Fruit fly (Drosophila melanogaster) whole organism, embryonic: Measurements from ENCODE around the gene CG6163.
A peak's percentile ranks its signal among the peaks of the same experiment; 100 is the strongest.

ENCODE experiments used
- Atf3 ChIP-seq: fragments of 200-800 bp; sonication (Bioruptor generic); optimal IDR thresholded peaks from 3 replicates; lab custom pipeline; 2016; ENCODE audit warnings: missing biosample characterization, missing genetic modification characterization
- CG11456 ChIP-seq: fragments of 200-800 bp; sonication (Bioruptor generic); IDR thresholded peaks from 3 replicates; pipeline ENCODE4 v1.3.6; 2022; ENCODE audit warnings: missing biosample characterization, missing genetic modification characterization
- CG12659 ChIP-seq: fragments of 200-800 bp; sonication (Bioruptor generic); optimal IDR thresholded peaks from 3 replicates; lab custom pipeline; 2017; ENCODE audit warnings: mild to moderate bottlenecking, missing biosample characterization, missing genetic modification reagents, missing genetic modification characterization
- CG13296 ChIP-seq: fragments of 200-800 bp; sonication (Bioruptor generic); optimal IDR thresholded peaks from 3 replicates; lab custom pipeline; 2018; ENCODE audit warnings: missing biosample characterization, mild to moderate bottlenecking, missing genetic modification characterization
- CG13775 ChIP-seq: fragments of 200-800 bp; sonication (Bioruptor generic); optimal IDR thresholded peaks from 3 replicates; lab custom pipeline; 2017; ENCODE audit warnings: missing biosample characterization, mild to moderate bottlenecking, missing genetic modification characterization
- CG13894 ChIP-seq: fragments of 200-800 bp; sonication (Bioruptor generic); optimal IDR thresholded peaks from 3 replicates; lab custom pipeline; 2018; ENCODE audit warnings: missing biosample characterization, mild to moderate bottlenecking, missing genetic modification characterization, moderate library complexity
- CG17361 ChIP-seq: fragments of 200-800 bp; sonication (Bioruptor generic); IDR thresholded peaks from 3 replicates; pipeline ENCODE4 v1.3.6; 2022; ENCODE audit warnings: missing biosample characterization, missing genetic modification characterization
- CG18599 ChIP-seq: fragments of 200-800 bp; sonication (Bioruptor generic); optimal IDR thresholded peaks from 3 replicates; lab custom pipeline; 2017; ENCODE audit warnings: missing biosample characterization, missing genetic modification characterization, mild to moderate bottlenecking, moderate library complexity, missing genetic modification reagents
- CG18619 ChIP-seq: fragments of 200-800 bp; sonication (Bioruptor generic); optimal IDR thresholded peaks from 3 replicates; lab custom pipeline; 2017; ENCODE audit warnings: missing biosample characterization, mild to moderate bottlenecking, missing genetic modification characterization
- CG2120 ChIP-seq: fragments of 200-800 bp; sonication (Bioruptor generic); optimal IDR thresholded peaks from 3 replicates; lab custom pipeline; 2016; ENCODE audit warnings: missing biosample characterization, missing genetic modification characterization
- CG2202 ChIP-seq: fragments of 200-800 bp; sonication (Bioruptor generic); optimal IDR thresholded peaks from 2 replicates; lab custom pipeline; 2018; ENCODE audit warnings: missing biosample characterization, mild to moderate bottlenecking, missing genetic modification characterization
- CG30403 ChIP-seq: fragments of 200-800 bp; sonication (Bioruptor generic); optimal IDR thresholded peaks from 3 replicates; lab custom pipeline; 2016; ENCODE audit warnings: missing biosample characterization, missing genetic modification characterization
- CG33213 ChIP-seq: fragments of 200-800 bp; sonication (Bioruptor generic); optimal IDR thresholded peaks from 3 replicates; lab custom pipeline; 2016; ENCODE audit warnings: missing biosample characterization, missing genetic modification characterization
- CG3847 ChIP-seq: fragments of 200-800 bp; sonication (Bioruptor generic); IDR thresholded peaks from 2 replicates; pipeline ENCODE4 v1.3.6; 2022; ENCODE audit warnings: missing biosample characterization, missing genetic modification characterization
- CG6254 ChIP-seq: fragments of 200-800 bp; sonication (Bioruptor generic); optimal IDR thresholded peaks from 3 replicates; lab custom pipeline; 2017; ENCODE audit warnings: mild to moderate bottlenecking, missing biosample characterization, missing genetic modification reagents, missing genetic modification characterization
- CG8290 ChIP-seq, 3 experiments: fragments of 200-800 bp; sonication (Bioruptor generic); optimal IDR thresholded peaks; 2 replicates each; lab custom pipeline; 2016 to 2019; ENCODE audit warnings: missing biosample characterization in 3 of 3, missing genetic modification characterization in 3 of 3, mild to moderate bottlenecking in 2 of 3, moderate library complexity in 1 of 3
- CG9727 ChIP-seq: fragments of 200-800 bp; sonication (Bioruptor generic); optimal IDR thresholded peaks from 3 replicates; lab custom pipeline; 2017; ENCODE audit warnings: missing biosample characterization, mild to moderate bottlenecking, missing genetic modification characterization
- CG9817 ChIP-seq: fragments of 200-800 bp; sonication (Bioruptor generic); optimal IDR thresholded peaks from 2 replicates; lab custom pipeline; 2018; ENCODE audit warnings: missing biosample characterization, mild to moderate bottlenecking, missing genetic modification characterization, moderate library complexity
- CG9932 ChIP-seq: fragments of 200-800 bp; sonication (Bioruptor generic); IDR thresholded peaks from 2 replicates; pipeline ENCODE4 v1.3.6; 2022; ENCODE audit warnings: missing biosample characterization, missing genetic modification characterization
- D19A ChIP-seq: fragments of 200-800 bp; optimal IDR thresholded peaks from 3 replicates; lab custom pipeline; 2019; ENCODE audit warnings: missing biosample characterization, mild to moderate bottlenecking, missing genetic modification characterization, moderate library complexity
- Dek ChIP-seq: fragments of 200-800 bp; sonication (Bioruptor generic); optimal IDR thresholded peaks from 3 replicates; lab custom pipeline; 2019; ENCODE audit warnings: missing biosample characterization, mild to moderate bottlenecking, missing genetic modification characterization, moderate library complexity
- Hand ChIP-seq: fragments of 200-800 bp; sonication (Bioruptor generic); optimal IDR thresholded peaks from 2 replicates; lab custom pipeline; 2017; ENCODE audit warnings: mild to moderate bottlenecking, missing biosample characterization, missing genetic modification reagents, missing genetic modification characterization
- Hmr ChIP-seq: fragments of 200-800 bp; sonication (Bioruptor generic); optimal IDR thresholded peaks from 3 replicates; lab custom pipeline; 2017; ENCODE audit warnings: mild to moderate bottlenecking, missing biosample characterization, missing genetic modification reagents, missing genetic modification characterization
- Med ChIP-seq: fragments of 200-800 bp; sonication (Bioruptor generic); peaks from one replicate; lab custom pipeline; 2016; ENCODE audit warnings: missing biosample characterization, missing genetic modification characterization, mild to moderate bottlenecking, inconsistent platforms, moderate library complexity
- NFAT ChIP-seq: fragments of 200-800 bp; sonication (Bioruptor generic); IDR thresholded peaks from 2 replicates; pipeline ENCODE4 v1.3.6; 2022; ENCODE audit warnings: missing biosample characterization, missing genetic modification characterization
- Oli ChIP-seq: fragments of 200-800 bp; sonication (Bioruptor generic); optimal IDR thresholded peaks from 2 replicates; lab custom pipeline; 2018; ENCODE audit warnings: missing biosample characterization, mild to moderate bottlenecking, missing genetic modification characterization, moderate library complexity
- Pdp1 ChIP-seq, 2 experiments: fragments of 200-800 bp; sonication (Bioruptor generic); optimal IDR thresholded peaks; 3 replicates each; lab custom pipeline; 2016; ENCODE audit warnings: missing biosample characterization in 2 of 2, missing genetic modification characterization in 2 of 2, mild to moderate bottlenecking in 1 of 2, moderate library complexity in 1 of 2
- Rfx ChIP-seq: fragments of 200-800 bp; sonication (Bioruptor generic); IDR thresholded peaks from 2 replicates; pipeline ENCODE4 v1.3.6; 2022; ENCODE audit warnings: missing biosample characterization, missing genetic modification characterization
- Usf ChIP-seq: fragments of 200-800 bp; sonication (Bioruptor generic); optimal IDR thresholded peaks from 2 replicates; lab custom pipeline; 2017; ENCODE audit warnings: missing genotype, missing biosample characterization, missing genetic modification characterization
- bab2 ChIP-seq: fragments of 200-800 bp; sonication (Bioruptor generic); optimal IDR thresholded peaks from 2 replicates; lab custom pipeline; 2016; ENCODE audit warnings: missing biosample characterization, missing genetic modification characterization
- bcd ChIP-seq: fragments of 200-800 bp; sonication (Bioruptor generic); optimal IDR thresholded peaks from 2 replicates; lab custom pipeline; 2017; ENCODE audit warnings: missing biosample characterization, mild to moderate bottlenecking, missing genetic modification characterization
- chinmo ChIP-seq: fragments of 200-800 bp; sonication (Bioruptor generic); IDR thresholded peaks from 4 replicates; pipeline ENCODE4 v1.3.6; 2022; ENCODE audit warnings: missing biosample characterization, missing genetic modification characterization; ENCODE audit not compliant: partially characterized antibody
- crc ChIP-seq: fragments of 200-800 bp; sonication (Bioruptor generic); optimal IDR thresholded peaks from 2 replicates; lab custom pipeline; 2016; ENCODE audit warnings: missing biosample characterization, missing genetic modification characterization
- fru ChIP-seq: fragments of >200 bp; optimal IDR thresholded peaks from 2 replicates; lab custom pipeline; 2017
- gem ChIP-seq: fragments of 200-800 bp; sonication (Bioruptor generic); optimal IDR thresholded peaks from 2 replicates; lab custom pipeline; 2019; ENCODE audit warnings: missing biosample characterization, mild to moderate bottlenecking, missing genetic modification characterization, moderate library complexity
- grau ChIP-seq: fragments of 200-800 bp; optimal IDR thresholded peaks from 3 replicates; lab custom pipeline; 2019; ENCODE audit warnings: missing biosample characterization, mild to moderate bottlenecking, missing genetic modification characterization, moderate library complexity
- lilli ChIP-seq: fragments of 200-800 bp; sonication (Bioruptor generic); optimal IDR thresholded peaks from 3 replicates; lab custom pipeline; 2016; ENCODE audit warnings: missing biosample characterization, missing genetic modification characterization
- mld ChIP-seq: fragments of 200-800 bp; sonication (Bioruptor generic); IDR thresholded peaks from 3 replicates; pipeline ENCODE4 v1.3.6; 2022; ENCODE audit warnings: missing biosample characterization, missing genetic modification characterization; ENCODE audit not compliant: partially characterized antibody
- pho ChIP-seq: fragments of 200-800 bp; sonication (Bioruptor generic); optimal IDR thresholded peaks from 2 replicates; lab custom pipeline; 2016; ENCODE audit warnings: missing biosample characterization, missing genetic modification characterization
- pros ChIP-seq: fragments of 200-800 bp; sonication (Bioruptor generic); optimal IDR thresholded peaks from 3 replicates; lab custom pipeline; 2019; ENCODE audit warnings: missing biosample characterization, mild to moderate bottlenecking, missing genetic modification characterization, moderate library complexity
- row ChIP-seq: fragments of 200-800 bp; sonication (Bioruptor generic); IDR thresholded peaks from 3 replicates; pipeline ENCODE4 v1.3.6; 2022; ENCODE audit warnings: missing biosample characterization, missing genetic modification characterization
- sd ChIP-seq: fragments of 200-800 bp; sonication (Bioruptor generic); optimal IDR thresholded peaks from 3 replicates; lab custom pipeline; 2018; ENCODE audit warnings: missing biosample characterization, mild to moderate bottlenecking, missing genetic modification characterization, moderate library complexity
- sens ChIP-seq: fragments of 200-800 bp; sonication (Bioruptor generic); peaks from one replicate; lab custom pipeline; 2016; ENCODE audit warnings: missing biosample characterization, missing genetic modification characterization
- slbo ChIP-seq: fragments of 200-800 bp; sonication (Bioruptor generic); IDR thresholded peaks from 2 replicates; pipeline ENCODE4 v1.3.6; 2022; ENCODE audit warnings: missing biosample characterization, missing genetic modification characterization
- sqz ChIP-seq: fragments of 200-800 bp; sonication (Bioruptor generic); optimal IDR thresholded peaks from 3 replicates; lab custom pipeline; 2018; ENCODE audit warnings: missing biosample characterization, mild to moderate bottlenecking, missing genetic modification characterization
- wdn ChIP-seq: fragments of 200-800 bp; sonication (Bioruptor generic); IDR thresholded peaks from 2 replicates; pipeline ENCODE4 v1.3.6; 2022; ENCODE audit warnings: missing biosample characterization, missing genetic modification characterization
- zfh2 ChIP-seq: fragments of 200-800 bp; sonication (Bioruptor generic); optimal IDR thresholded peaks from 2 replicates; lab custom pipeline; 2016; ENCODE audit warnings: missing biosample characterization, missing genetic modification characterization

The CG6163 gene

dm6 chr3L:11322148-11323093, 42.3 kb downstream of the CG6163 start:
- TF ChIP-seq Pdp1 (GFP tag; optimal IDR thresholded peaks at IDR 0.05; lab: Kevin White, UChicago) (peak in 1 of 2 experiments; percentile 87), CG2120 (GFP tag; lab: Kevin White, UChicago) (peak; percentile 61), sd (tag; lab: Kevin White, UChicago) (peak; percentile 32), fru (lab: Kevin White, UChicago) (no peak), CG13894 (peak; percentile 73), Hand (GFP tag; lab: Kevin White, UChicago) (peak; percentile 11), gem (tag; lab: Kevin White, UChicago) (peak; percentile 36), CG9727 (GFP tag; lab: Kevin White, UChicago) (peak; percentile 3), NFAT (GFP tag; lab: Robert Waterston, UW) (peak; percentile 23; the same call in 1 of the 2 replicates), sens (GFP tag; lab: Kevin White, UChicago) (peak; percentile 72), CG13296 (GFP tag; lab: Kevin White, UChicago) (peak; percentile 4), CG9932 (GFP tag; lab: Robert Waterston, UW) (peak; percentile 64), crc (GFP tag; lab: Kevin White, UChicago) (no peak), chinmo (GFP tag; lab: Robert Waterston, UW) (0 out of 4 replicates have a peak, but pooled peaks have one; percentile 35), CG17361 (GFP tag; lab: Robert Waterston, UW) (peak; percentile 41; the same call in 1 of the 3 replicates), CG6254 (GFP tag; lab: Kevin White, UChicago) (no peak), zfh2 (peak; percentile 28), wdn (GFP tag; lab: Robert Waterston, UW) (0 out of 2 replicates have a peak, but pooled peaks have one; percentile 8), CG33213 (GFP tag; lab: Kevin White, UChicago) (no peak), lilli (peak; percentile 36), CG8290 (GFP tag; optimal IDR thresholded peaks at IDR 0.05; lab: Kevin White, UChicago) (no peak), CG8290 (tag; optimal IDR thresholded peaks at IDR 0.05; lab: Kevin White, UChicago) (peak in 1 of 2 experiments; percentile 37), Dek (peak; percentile 6), CG12659 (GFP tag; lab: Kevin White, UChicago) (peak; percentile 48), Rfx (GFP tag; lab: Robert Waterston, UW) (0 out of 2 replicates have a peak, but pooled peaks have one; percentile 16), Oli (tag; lab: Kevin White, UChicago) (peak; percentile 1), bcd (GFP tag; lab: Kevin White, UChicago) (peak; percentile 13), slbo (GFP tag; lab: Robert Waterston, UW) (peak; percentile 42), Atf3 (GFP tag; lab: Kevin White, UChicago) (no peak), CG9817 (peak; percentile 4), CG11456 (GFP tag; lab: Robert Waterston, UW) (no peak), Usf (GFP tag; lab: Kevin White, UChicago) (peak; percentile 7), CG3847 (GFP tag; lab: Robert Waterston, UW) (peak; percentile 40; the same call in 1 of the 2 replicates), Med (GFP tag; lab: Kevin White, UChicago) (peak; percentile 15), D19A (peak; percentile 14), CG30403 (GFP tag; lab: Kevin White, UChicago) (peak; percentile 15), row (GFP tag; lab: Robert Waterston, UW) (0 out of 3 replicates have a peak, but pooled peaks have one; percentile 10), bab2 (GFP tag; lab: Kevin White, UChicago) (no peak), grau (tag; lab: Kevin White, UChicago) (peak; percentile 86), CG13775 (GFP tag; lab: Kevin White, UChicago) (peak; percentile 21), CG18619 (GFP tag; lab: Kevin White, UChicago) (peak; percentile 26), Hmr (GFP tag; lab: Kevin White, UChicago) (peak; percentile 20), mld (no peak), sqz (peak; percentile 5), CG2202 (no peak), pros (GFP tag; lab: Kevin White, UChicago) (no peak), pho (GFP tag; lab: Kevin White, UChicago) (peak; percentile 5), CG18599 (GFP tag; lab: Kevin White, UChicago) (peak; percentile 41)
